Fruit fly (Drosophila melanogaster) whole organism, embryonic: ENCODE data around the gene Jhbp11.

ENCODE experiments used
- Aef1 ChIP-seq: fragments of 200-800 bp; sonication (Bioruptor generic); IDR thresholded peaks from 3 replicates; pipeline ENCODE4 v1.3.6; 2022; ENCODE audit warnings: missing biosample characterization, missing genetic modification characterization
- Antp ChIP-seq: fragments of 200-800 bp; sonication (Bioruptor generic); optimal IDR thresholded peaks from 3 replicates; lab custom pipeline; 2016; ENCODE audit warnings: missing biosample characterization, missing genetic modification characterization
- B-H2 ChIP-seq: fragments of 200-800 bp; sonication (Bioruptor generic); optimal IDR thresholded peaks from 2 replicates; lab custom pipeline; 2018; ENCODE audit warnings: missing biosample characterization, mild to moderate bottlenecking, missing genetic modification characterization
- CG10267 ChIP-seq: fragments of 200-800 bp; sonication (Bioruptor generic); optimal IDR thresholded peaks from 2 replicates; lab custom pipeline; 2018; ENCODE audit warnings: missing biosample characterization, mild to moderate bottlenecking, missing genetic modification characterization, moderate library complexity
- CG10654 ChIP-seq: fragments of 200-800 bp; sonication (Bioruptor generic); optimal IDR thresholded peaks from 2 replicates; lab custom pipeline; 2016; ENCODE audit warnings: missing biosample characterization, missing genetic modification characterization
- CG11247 ChIP-seq: fragments of 200-800 bp; sonication (Bioruptor generic); IDR thresholded peaks from 2 replicates; pipeline ENCODE4 v1.3.6; 2022; ENCODE audit warnings: missing biosample characterization, missing genetic modification characterization
- CG11723 ChIP-seq: fragments of 200-800 bp; sonication (Bioruptor generic); optimal IDR thresholded peaks from 2 replicates; lab custom pipeline; 2017; ENCODE audit warnings: missing biosample characterization, mild to moderate bottlenecking, missing genetic modification characterization
- CG12071 ChIP-seq: fragments of 200-800 bp; sonication (Bioruptor generic); optimal IDR thresholded peaks from 3 replicates; lab custom pipeline; 2018; ENCODE audit warnings: missing biosample characterization, mild to moderate bottlenecking, missing genetic modification characterization
- CG12104 ChIP-seq: fragments of 200-800 bp; sonication (Bioruptor generic); optimal IDR thresholded peaks from 3 replicates; lab custom pipeline; 2016; ENCODE audit warnings: missing biosample characterization, missing genetic modification characterization
- CG17385 ChIP-seq: fragments of 200-800 bp; sonication (Bioruptor generic); optimal IDR thresholded peaks from 3 replicates; lab custom pipeline; 2018; ENCODE audit warnings: missing biosample characterization, mild to moderate bottlenecking, missing genetic modification characterization
- CG17829 ChIP-seq: fragments of 200-800 bp; optimal IDR thresholded peaks from 2 replicates; lab custom pipeline; 2019; ENCODE audit warnings: missing biosample characterization, mild to moderate bottlenecking, missing genetic modification characterization, moderate library complexity
- CG2875 ChIP-seq: fragments of 200-800 bp; sonication (Bioruptor generic); optimal IDR thresholded peaks from 2 replicates; lab custom pipeline; 2017; ENCODE audit warnings: missing biosample characterization, mild to moderate bottlenecking, missing genetic modification characterization, missing genetic modification reagents
- CG34376 ChIP-seq: fragments of 200-800 bp; sonication (Bioruptor generic); optimal IDR thresholded peaks from 2 replicates; lab custom pipeline; 2018; ENCODE audit warnings: missing biosample characterization, mild to moderate bottlenecking, missing genetic modification characterization
- CG3726 ChIP-seq: fragments of 200-800 bp; sonication (Bioruptor generic); IDR thresholded peaks from 3 replicates; pipeline ENCODE4, ENCODE4 v1.3.6; 2022; ENCODE audit warnings: missing biosample characterization, missing genetic modification characterization
- CG3838 ChIP-seq: fragments of 200-800 bp; sonication (Bioruptor generic); optimal IDR thresholded peaks from 3 replicates; lab custom pipeline; 2016; ENCODE audit warnings: missing biosample characterization, missing genetic modification characterization
- CG4328 ChIP-seq: fragments of 200-800 bp; sonication (Bioruptor generic); optimal IDR thresholded peaks from 3 replicates; lab custom pipeline; 2017; ENCODE audit warnings: missing biosample characterization, missing genetic modification reagents, missing genetic modification characterization
- CG4424 ChIP-seq: fragments of 200-800 bp; sonication (Bioruptor generic); optimal IDR thresholded peaks from 3 replicates; lab custom pipeline; 2016; ENCODE audit warnings: missing biosample characterization, missing genetic modification characterization
- CG4707 ChIP-seq: fragments of 200-800 bp; sonication (Bioruptor generic); optimal IDR thresholded peaks from 2 replicates; lab custom pipeline; 2018; ENCODE audit warnings: missing biosample characterization, mild to moderate bottlenecking, missing genetic modification characterization, moderate library complexity
- CG4820 ChIP-seq: fragments of 200-800 bp; sonication (Bioruptor generic); optimal IDR thresholded peaks from 3 replicates; lab custom pipeline; 2016; ENCODE audit warnings: missing biosample characterization, missing genetic modification characterization
- CG7839 ChIP-seq: fragments of 200-800 bp; sonication (Bioruptor generic); optimal IDR thresholded peaks from 3 replicates; lab custom pipeline; 2018; ENCODE audit warnings: missing biosample characterization, mild to moderate bottlenecking, missing genetic modification characterization, moderate library complexity
- CG8944 ChIP-seq: fragments of 200-800 bp; sonication (Bioruptor generic); optimal IDR thresholded peaks from 3 replicates; lab custom pipeline; 2016; ENCODE audit warnings: missing biosample characterization, missing genetic modification characterization
- CG9932 ChIP-seq: fragments of 200-800 bp; sonication (Bioruptor generic); IDR thresholded peaks from 2 replicates; pipeline ENCODE4 v1.3.6; 2022; ENCODE audit warnings: missing biosample characterization, missing genetic modification characterization
- Dad ChIP-seq: fragments of 200-800 bp; sonication (Bioruptor generic); optimal IDR thresholded peaks from 3 replicates; lab custom pipeline; 2016; ENCODE audit warnings: missing biosample characterization, missing genetic modification characterization
- Doc2 ChIP-seq: fragments of 200-800 bp; sonication (Bioruptor generic); IDR thresholded peaks from 2 replicates; pipeline ENCODE4 v1.3.6; 2022; ENCODE audit warnings: missing biosample characterization, missing genetic modification characterization
- Drgx ChIP-seq: fragments of 200-800 bp; sonication (Bioruptor generic); IDR thresholded peaks from 2 replicates; pipeline ENCODE4 v1.3.6; 2022; ENCODE audit warnings: missing biosample characterization, missing genetic modification characterization
- Ets65A ChIP-seq: fragments of 200-800 bp; sonication (Bioruptor generic); peaks from one replicate; lab custom pipeline; 2016; ENCODE audit warnings: missing biosample characterization, missing genetic modification characterization
- Fer2 ChIP-seq: fragments of 200-800 bp; sonication (Bioruptor generic); optimal IDR thresholded peaks from 2 replicates; lab custom pipeline; 2018; ENCODE audit warnings: missing biosample characterization, mild to moderate bottlenecking, missing genetic modification characterization, moderate library complexity
- Hand ChIP-seq: fragments of 200-800 bp; sonication (Bioruptor generic); optimal IDR thresholded peaks from 2 replicates; lab custom pipeline; 2017; ENCODE audit warnings: mild to moderate bottlenecking, missing biosample characterization, missing genetic modification reagents, missing genetic modification characterization
- Hmr ChIP-seq: fragments of 200-800 bp; sonication (Bioruptor generic); optimal IDR thresholded peaks from 3 replicates; lab custom pipeline; 2017; ENCODE audit warnings: mild to moderate bottlenecking, missing biosample characterization, missing genetic modification reagents, missing genetic modification characterization
- Hr51 ChIP-seq, 2 experiments: fragments of 200-800 bp; sonication (Bioruptor generic); optimal IDR thresholded peaks; 2 replicates in 1 of 2; 3 replicates in 1 of 2; lab custom pipeline; 2016 to 2018; ENCODE audit warnings: missing biosample characterization in 2 of 2, missing genetic modification characterization in 2 of 2, mild to moderate bottlenecking in 1 of 2, moderate library complexity in 1 of 2
- Med ChIP-seq: fragments of 200-800 bp; sonication (Bioruptor generic); peaks from one replicate; lab custom pipeline; 2016; ENCODE audit warnings: missing biosample characterization, missing genetic modification characterization, mild to moderate bottlenecking, inconsistent platforms, moderate library complexity
- Poxn ChIP-seq: fragments of 200-800 bp; sonication (Bioruptor generic); IDR thresholded peaks from 2 replicates; pipeline ENCODE4 v1.3.6; 2022; ENCODE audit warnings: missing biosample characterization, missing genetic modification characterization
- Ravus ChIP-seq: fragments of 200-800 bp; sonication (Bioruptor generic); IDR thresholded peaks from 2 replicates; pipeline ENCODE4 v1.3.6; 2022; ENCODE audit warnings: missing biosample characterization, missing genetic modification characterization
- Six4 ChIP-seq: fragments of 200-800 bp; sonication (Bioruptor generic); optimal IDR thresholded peaks from 2 replicates; lab custom pipeline; 2016; ENCODE audit warnings: missing biosample characterization, missing genetic modification characterization
- Ssrp ChIP-seq: fragments of 200-800 bp; sonication (Bioruptor generic); optimal IDR thresholded peaks from 2 replicates; lab custom pipeline; 2018; ENCODE audit warnings: missing biosample characterization, mild to moderate bottlenecking, missing genetic modification characterization, moderate library complexity
- Vsx1 ChIP-seq: fragments of 200-800 bp; sonication (Bioruptor generic); optimal IDR thresholded peaks from 2 replicates; lab custom pipeline; 2017; ENCODE audit warnings: missing biosample characterization, mild to moderate bottlenecking, missing genetic modification characterization, missing genetic modification reagents
- caup ChIP-seq: fragments of 200-800 bp; sonication (Bioruptor generic); optimal IDR thresholded peaks from 3 replicates; lab custom pipeline; 2017; ENCODE audit warnings: missing biosample characterization, mild to moderate bottlenecking, missing genetic modification characterization, moderate library complexity; ENCODE audit not compliant: severe bottlenecking
- da ChIP-seq: fragments of 200-800 bp; sonication (Bioruptor generic); optimal IDR thresholded peaks from 2 replicates; lab custom pipeline; 2016; ENCODE audit warnings: missing biosample characterization, missing genetic modification characterization
- dmrt99B ChIP-seq: fragments of 200-800 bp; sonication (Bioruptor generic); optimal IDR thresholded peaks from 2 replicates; lab custom pipeline; 2018; ENCODE audit warnings: missing biosample characterization, mild to moderate bottlenecking, missing genetic modification characterization, moderate library complexity
- grau ChIP-seq: fragments of 200-800 bp; optimal IDR thresholded peaks from 3 replicates; lab custom pipeline; 2019; ENCODE audit warnings: missing biosample characterization, mild to moderate bottlenecking, missing genetic modification characterization, moderate library complexity
- gro ChIP-seq: fragments of 200-800 bp; sonication (Bioruptor generic); optimal IDR thresholded peaks from 2 replicates; lab custom pipeline; 2016; ENCODE audit warnings: missing biosample characterization, missing genetic modification characterization
- pum ChIP-seq: fragments of 200-800 bp; sonication (Bioruptor generic); optimal IDR thresholded peaks from 2 replicates; lab custom pipeline; 2016; ENCODE audit warnings: missing biosample characterization, missing genetic modification characterization
- sc ChIP-seq, 3 experiments: fragments of >200 bp in 2 of 3; fragments of 200-800 bp in 1 of 3; sonication (Bioruptor generic) in 1 of 3; optimal IDR thresholded peaks; 2 replicates in 2 of 3; 3 replicates in 1 of 3; lab custom pipeline; 2017; ENCODE audit warnings: mild to moderate bottlenecking in 1 of 3, missing biosample characterization in 1 of 3, missing genetic modification characterization in 1 of 3, missing genetic modification reagents in 1 of 3
- sima ChIP-seq: fragments of 200-800 bp; sonication (Bioruptor generic); optimal IDR thresholded peaks from 2 replicates; lab custom pipeline; 2016; ENCODE audit warnings: missing biosample characterization, missing genetic modification characterization
- stc ChIP-seq: fragments of 200-800 bp; sonication (Bioruptor generic); IDR thresholded peaks from 2 replicates; pipeline ENCODE4 v1.3.6; 2022; ENCODE audit warnings: missing biosample characterization, missing genetic modification characterization
- tna ChIP-seq: fragments of 200-800 bp; sonication (Bioruptor generic); IDR thresholded peaks from 2 replicates; pipeline ENCODE4 v1.3.6; 2022; ENCODE audit warnings: missing biosample characterization, missing genetic modification characterization; ENCODE audit not compliant: partially characterized antibody
- trem ChIP-seq: fragments of 200-800 bp; optimal IDR thresholded peaks from 3 replicates; lab custom pipeline; 2019; ENCODE audit warnings: missing biosample characterization, mild to moderate bottlenecking, missing genetic modification characterization, moderate library complexity
- wek ChIP-seq: fragments of 200-800 bp; sonication (Bioruptor generic); optimal IDR thresholded peaks from 3 replicates; lab custom pipeline; 2018; ENCODE audit warnings: missing biosample characterization, mild to moderate bottlenecking, missing genetic modification characterization, moderate library complexity

The Jhbp11 gene

dm6 chr3R:27150685-27151515, 49.9 kb downstream of the Jhbp11 start, which contains the start of gene CG6051 (continued):
- TF ChIP-seq CG3726 (GFP tag; lab: Robert Waterston, UW) (no peak), Fer2 (tag; lab: Kevin White, UChicago) (peak; percentile 4), wek (GFP tag; lab: Kevin White, UChicago) (peak; percentile 57), stc (GFP tag; lab: Robert Waterston, UW) (no peak), CG11247 (GFP tag; lab: Robert Waterston, UW) (no peak), Antp (peak; percentile 52), CG4707 (GFP tag; lab: Kevin White, UChicago) (peak; percentile 23), B-H2 (peak; percentile 49), pum (peak; percentile 57), trem (tag; lab: Kevin White, UChicago) (peak; percentile 72), sc (optimal IDR thresholded peaks at IDR 0.05; lab: Kevin White, UChicago) (no peak), sc (GFP tag; optimal IDR thresholded peaks at IDR 0.05; lab: Kevin White, UChicago) (peak; percentile 29), CG34376 (peak; percentile 71), Aef1 (GFP tag; lab: Robert Waterston, UW) (no peak), Hand (GFP tag; lab: Kevin White, UChicago) (peak; percentile 59), CG8944 (peak; percentile 48), da (peak; percentile 51), Hr51 (GFP tag; optimal IDR thresholded peaks at IDR 0.05; lab: Kevin White, UChicago) (peak in 1 of 2 experiments; percentile 61), CG2875 (peak; percentile 9), CG4820 (GFP tag; lab: Kevin White, UChicago) (no peak), dmrt99B (tag; lab: Kevin White, UChicago) (peak; percentile 48), tna (GFP tag; lab: Robert Waterston, UW) (no peak), gro (GFP tag; lab: Kevin White, UChicago) (peak; percentile 66), caup (peak; percentile 65), CG12071 (GFP tag; lab: Kevin White, UChicago) (peak; percentile 55), CG7839 (tag; lab: Kevin White, UChicago) (peak; percentile 62), CG4328 (GFP tag; lab: Kevin White, UChicago) (peak; percentile 40), CG9932 (GFP tag; lab: Robert Waterston, UW) (no peak), Six4 (GFP tag; lab: Kevin White, UChicago) (peak; percentile 39), Ravus (GFP tag; lab: Robert Waterston, UW) (no peak), CG10267 (tag; lab: Kevin White, UChicago) (peak; percentile 65), CG17385 (peak; percentile 7), CG12104 (GFP tag; lab: Kevin White, UChicago) (peak; percentile 37), Ets65A (GFP tag; lab: Kevin White, UChicago) (peak; percentile 96), Vsx1 (peak; percentile 6), CG11723 (GFP tag; lab: Kevin White, UChicago) (peak; percentile 4), Dad (GFP tag; lab: Kevin White, UChicago) (peak; percentile 15), grau (tag; lab: Kevin White, UChicago) (peak; percentile 69), Poxn (GFP tag; lab: Robert Waterston, UW) (no peak), Drgx (GFP tag; lab: Robert Waterston, UW) (no peak), Ssrp (tag; lab: Kevin White, UChicago) (peak; percentile 53), CG10654 (GFP tag; lab: Kevin White, UChicago) (peak; percentile 30), Doc2 (no peak), CG17829 (tag; lab: Kevin White, UChicago) (peak; percentile 61), Med (peak; percentile 85), CG3838 (GFP tag; lab: Kevin White, UChicago) (no peak), CG4424 (GFP tag; lab: Kevin White, UChicago) (peak; percentile 57), Hmr (peak; percentile 54), sima (no peak)
